Fruit fly (Drosophila melanogaster) whole organism: Measurements from ENCODE around the gene CG32161.

Source experiments
- CG8478 ChIP-seq: fragments of >200 bp; optimal IDR thresholded peaks from 2 replicates; lab custom pipeline; 2018; ENCODE audit warnings: inconsistent platforms
- Dll ChIP-seq: fragments of >200 bp; optimal IDR thresholded peaks from 2 replicates; lab custom pipeline; 2017
- EcR ChIP-seq, 2 experiments: fragments of >200 bp; optimal IDR thresholded peaks; 2 replicates each; lab custom pipeline; 2017; ENCODE audit warnings: missing biosample characterization in 2 of 2, missing genetic modification characterization in 2 of 2, missing genetic modification reagents in 2 of 2
- pan ChIP-seq: fragments of >200 bp; optimal IDR thresholded peaks from 2 replicates; lab custom pipeline; 2017
- psq ChIP-seq: fragments of >200 bp; optimal IDR thresholded peaks from 2 replicates; lab custom pipeline; 2017
- usp ChIP-seq: fragments of >200 bp; optimal IDR thresholded peaks from 2 replicates; lab custom pipeline; 2017; ENCODE audit warnings: missing biosample characterization, missing genetic modification characterization, mixed read lengths

DNA sequence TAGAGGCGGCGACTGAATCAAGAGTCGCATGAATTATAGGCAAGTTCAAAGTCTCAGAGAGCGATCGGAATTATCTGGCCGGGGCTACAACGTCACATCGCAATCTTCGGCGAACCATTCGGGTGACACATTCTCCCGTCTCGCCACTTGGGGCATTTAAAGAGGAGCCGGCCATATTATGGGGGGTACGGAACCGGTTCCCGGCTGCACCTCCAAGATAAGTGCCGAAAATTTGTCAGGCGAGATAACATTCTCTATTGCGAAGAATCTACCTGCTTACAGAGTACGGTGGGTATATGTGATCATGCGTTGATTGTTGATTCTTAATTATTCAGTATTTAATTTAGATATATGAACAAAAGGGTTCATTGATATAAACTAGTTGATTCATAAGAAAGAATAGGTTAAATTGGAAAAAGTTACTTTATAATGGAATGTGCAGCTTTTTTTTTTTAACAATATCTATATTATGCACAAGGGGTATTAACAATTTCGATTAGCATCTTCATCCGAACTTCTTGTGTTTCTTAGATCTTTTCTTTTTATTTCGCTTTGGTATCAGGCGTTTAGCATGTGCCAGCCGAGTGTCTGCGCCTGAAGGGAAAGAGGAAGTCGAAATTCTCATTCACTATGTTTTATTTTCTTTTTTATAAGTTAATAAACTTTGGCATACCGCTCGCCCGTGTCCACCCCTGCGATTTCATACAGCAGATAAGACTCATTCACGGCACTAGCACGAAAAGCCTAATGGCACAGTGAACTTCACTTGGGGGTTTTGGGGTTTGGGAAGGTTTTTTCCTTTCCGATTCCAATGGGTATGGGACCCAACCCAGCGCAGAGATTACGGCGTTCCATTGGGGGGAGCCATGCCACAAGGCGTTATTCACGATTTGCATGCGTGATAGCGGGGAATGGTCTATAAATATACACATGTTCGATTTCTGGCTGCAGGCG is 44.3 kb upstream of the CG32161 start:
- TF ChIP-seq Dll (lab: Kevin White, UChicago) (no peak), EcR (GFP tag; optimal IDR thresholded peaks at IDR 0.05; lab: Kevin White, UChicago) (no peak), usp (GFP tag; lab: Kevin White, UChicago) (no peak), psq (lab: Kevin White, UChicago) (no peak), pan (lab: Kevin White, UChicago) (peak; percentile 29), CG8478 (no peak)
